Worm (Caenorhabditis elegans) whole organism, midembryonic: ENCODE measurements around the gene srh-247.

Experiments used
- T22C8.4 ChIP-seq: fragments of 200-800 bp; sonication (Bioruptor generic); IDR thresholded peaks from 2 replicates; pipeline ENCODE4 v1.3.6; 2022; ENCODE audit warnings: missing genetic modification characterization, missing compliant biosample characterization
- flt-1 ChIP-seq: fragments of 200-800 bp; sonication (Bioruptor generic); IDR thresholded peaks from 2 replicates; pipeline ENCODE4 v1.3.6; 2022; ENCODE audit warnings: missing genetic modification characterization, missing compliant biosample characterization
- med-1 ChIP-seq: sonication (generic microtip); optimal IDR thresholded peaks from 2 replicates; lab custom pipeline; 2017; ENCODE audit warnings: missing genetic modification characterization, mild to moderate bottlenecking, missing compliant biosample characterization, antibody characterized with exemption, missing genetic modification reagents; ENCODE audit not compliant: insufficient read depth
- ref-1 ChIP-seq: fragments of 200-800 bp; sonication (Bioruptor generic); conservative IDR thresholded peaks from 2 replicates; pipeline ENCODE4 v1.3.6; 2022; ENCODE audit warnings: missing genetic modification reagents, missing genetic modification characterization, missing compliant biosample characterization
- tab-1 ChIP-seq: fragments of 200-800 bp; sonication (Bioruptor generic); IDR thresholded peaks from 2 replicates; pipeline ENCODE4 v1.3.6; 2022; ENCODE audit warnings: missing genetic modification characterization, missing compliant biosample characterization
- ztf-23 ChIP-seq: fragments of 200-800 bp; sonication (Bioruptor generic); IDR thresholded peaks from 2 replicates; pipeline ENCODE4 v1.3.6; 2022; ENCODE audit warnings: missing genetic modification reagents, missing genetic modification characterization, missing compliant biosample characterization
- ztf-29 ChIP-seq: fragments of 200-800 bp; sonication (Bioruptor generic); IDR thresholded peaks from 2 replicates; pipeline ENCODE4 v1.3.6; 2022; ENCODE audit warnings: missing genetic modification reagents, missing genetic modification characterization, missing compliant biosample characterization

DNA sequence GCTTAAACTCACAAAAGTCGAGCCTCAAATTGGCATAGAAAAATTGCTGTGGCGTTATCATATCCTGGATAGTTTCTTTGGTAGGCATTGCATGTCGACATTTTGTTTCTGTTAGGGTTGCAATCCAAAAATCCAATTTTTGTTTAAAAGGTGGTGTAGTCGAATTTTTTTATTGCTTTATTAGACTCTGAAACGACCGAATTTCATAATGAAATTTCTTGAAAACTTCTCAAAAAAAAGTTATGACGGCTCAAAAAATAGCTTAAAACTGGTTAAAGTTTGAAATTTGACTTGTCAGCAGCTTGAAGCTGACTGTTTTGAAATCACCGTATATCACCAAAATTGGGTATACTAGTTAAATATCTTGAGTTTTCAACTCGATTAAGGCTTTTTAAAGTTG is 7.4 kb upstream of the srh-247 start, which contains the start of gene srw-143:
- no peak for TF ChIP-seq ztf-29
- no peak for TF ChIP-seq ztf-23 (GFP tag; lab: Robert Waterston, UW)
- TF ChIP-seq ref-1 (GFP tag; lab: Robert Waterston, UW) = no peak
- TF ChIP-seq tab-1 = no peak
- no peak for TF ChIP-seq flt-1 (GFP tag; lab: Robert Waterston, UW)
- TF ChIP-seq med-1 (GFP tag; lab: Kevin White, UChicago) = no peak
- TF ChIP-seq T22C8.4 (GFP tag; lab: Robert Waterston, UW) = no peak
